Fruit fly (Drosophila melanogaster) whole organism, embryonic: ENCODE results near the gene dpr14.

Source experiments
- CG10274 ChIP-seq: fragments of 200-800 bp; sonication (Bioruptor generic); optimal IDR thresholded peaks from 3 replicates; lab custom pipeline; 2017; ENCODE audit warnings: missing biosample characterization, mild to moderate bottlenecking, missing genetic modification characterization
- CG10431 ChIP-seq: fragments of 200-800 bp; sonication (Bioruptor generic); optimal IDR thresholded peaks from 3 replicates; lab custom pipeline; 2018; ENCODE audit warnings: missing biosample characterization, mild to moderate bottlenecking, missing genetic modification characterization
- CG11456 ChIP-seq: fragments of 200-800 bp; sonication (Bioruptor generic); IDR thresholded peaks from 3 replicates; pipeline ENCODE4 v1.3.6; 2022; ENCODE audit warnings: missing biosample characterization, missing genetic modification characterization
- CG11560 ChIP-seq: fragments of 200-800 bp; sonication (Bioruptor generic); IDR thresholded peaks from 3 replicates; pipeline ENCODE4 v1.3.6; 2022; ENCODE audit warnings: missing biosample characterization, missing genetic modification characterization
- CG11695 ChIP-seq: fragments of 200-800 bp; sonication (Bioruptor generic); IDR thresholded peaks from 3 replicates; pipeline ENCODE4 v1.3.6; 2022; ENCODE audit warnings: missing biosample characterization, missing genetic modification characterization
- CG12942 ChIP-seq: fragments of 200-800 bp; sonication (Bioruptor generic); optimal IDR thresholded peaks from 3 replicates; lab custom pipeline; 2016; ENCODE audit warnings: missing biosample characterization, missing genetic modification characterization
- CG15696 ChIP-seq: fragments of 200-800 bp; sonication (Bioruptor generic); optimal IDR thresholded peaks from 2 replicates; lab custom pipeline; 2019; ENCODE audit warnings: missing biosample characterization, mild to moderate bottlenecking, missing genetic modification characterization, moderate library complexity
- CG2129 ChIP-seq: fragments of 200-800 bp; sonication (Bioruptor generic); IDR thresholded peaks from 2 replicates; pipeline ENCODE4 v1.3.6; 2022; ENCODE audit warnings: missing biosample characterization, missing genetic modification characterization; ENCODE audit not compliant: partially characterized antibody
- CG30431 ChIP-seq: fragments of 200-800 bp; sonication (Bioruptor generic); optimal IDR thresholded peaks from 2 replicates; lab custom pipeline; 2017; ENCODE audit warnings: missing biosample characterization, missing genetic modification characterization
- CG32767 ChIP-seq: fragments of 200-800 bp; sonication (Bioruptor generic); IDR thresholded peaks from 2 replicates; pipeline ENCODE4 v1.3.6; 2022; ENCODE audit warnings: missing biosample characterization, missing genetic modification characterization
- CG33213 ChIP-seq: fragments of 200-800 bp; sonication (Bioruptor generic); optimal IDR thresholded peaks from 3 replicates; lab custom pipeline; 2016; ENCODE audit warnings: missing biosample characterization, missing genetic modification characterization
- CG34422 ChIP-seq: fragments of 200-800 bp; sonication (Bioruptor generic); IDR thresholded peaks from 3 replicates; pipeline ENCODE4 v1.3.6; 2022; ENCODE audit warnings: missing biosample characterization, missing genetic modification characterization
- CG3847 ChIP-seq: fragments of 200-800 bp; sonication (Bioruptor generic); IDR thresholded peaks from 2 replicates; pipeline ENCODE4 v1.3.6; 2022; ENCODE audit warnings: missing biosample characterization, missing genetic modification characterization
- CG5245 ChIP-seq: fragments of 200-800 bp; sonication (Bioruptor generic); optimal IDR thresholded peaks from 3 replicates; lab custom pipeline; 2016; ENCODE audit warnings: missing biosample characterization, missing genetic modification characterization
- CG7556 ChIP-seq: fragments of 200-800 bp; sonication (Bioruptor generic); optimal IDR thresholded peaks from 2 replicates; lab custom pipeline; 2017; ENCODE audit warnings: missing biosample characterization, mild to moderate bottlenecking, missing genetic modification characterization
- CG8089 ChIP-seq: fragments of 200-800 bp; sonication (Bioruptor generic); optimal IDR thresholded peaks from 3 replicates; lab custom pipeline; 2016; ENCODE audit warnings: missing biosample characterization, missing genetic modification characterization
- CG9215 ChIP-seq: fragments of 200-800 bp; sonication (Bioruptor generic); IDR thresholded peaks from 2 replicates; pipeline ENCODE4 v1.3.6; 2022; ENCODE audit warnings: missing biosample characterization, missing genetic modification characterization
- CTCF ChIP-seq: fragments of 200-800 bp; sonication (Bioruptor generic); optimal IDR thresholded peaks from 2 replicates; lab custom pipeline; 2017; ENCODE audit warnings: missing biosample characterization, mild to moderate bottlenecking, missing genetic modification characterization, moderate library complexity
- CoRest ChIP-seq: fragments of 200-800 bp; sonication (Bioruptor generic); optimal IDR thresholded peaks from 3 replicates; lab custom pipeline; 2018; ENCODE audit warnings: missing biosample characterization, mild to moderate bottlenecking, missing genetic modification characterization, moderate library complexity
- D ChIP-seq, 2 experiments: fragments of 200-800 bp in 1 of 2; fragments of >200 bp in 1 of 2; sonication (Bioruptor generic) in 1 of 2; optimal IDR thresholded peaks; 2 replicates in 1 of 2; 3 replicates in 1 of 2; lab custom pipeline; 2017; ENCODE audit warnings: mild to moderate bottlenecking in 1 of 2, missing biosample characterization in 1 of 2, missing genetic modification characterization in 1 of 2, missing genetic modification reagents in 1 of 2
- GATAe ChIP-seq: fragments of 200-800 bp; sonication (Bioruptor generic); conservative IDR thresholded peaks from 2 replicates; pipeline ENCODE4 v1.3.6; 2022; ENCODE audit warnings: missing biosample characterization, missing genetic modification characterization
- Gug ChIP-seq: fragments of 200-800 bp; sonication (Bioruptor generic); IDR thresholded peaks from 4 replicates; pipeline ENCODE4 v1.3.6; 2022; ENCODE audit warnings: missing biosample characterization, missing genetic modification characterization
- HLH3B ChIP-seq: fragments of 200-800 bp; sonication (Bioruptor generic); IDR thresholded peaks from 2 replicates; pipeline ENCODE4 v1.3.6; 2022; ENCODE audit warnings: missing biosample characterization, missing genetic modification characterization
- HLH4C ChIP-seq: fragments of 200-800 bp; sonication (Bioruptor generic); IDR thresholded peaks from 3 replicates; pipeline ENCODE4 v1.3.6; 2022; ENCODE audit warnings: missing biosample characterization, missing genetic modification characterization; ENCODE audit not compliant: partially characterized antibody
- HmgD ChIP-seq: fragments of 200-800 bp; sonication (Bioruptor generic); optimal IDR thresholded peaks from 3 replicates; lab custom pipeline; 2016; ENCODE audit warnings: missing biosample characterization, missing genetic modification characterization
- HmgZ ChIP-seq: fragments of 200-800 bp; sonication (Bioruptor generic); optimal IDR thresholded peaks from 2 replicates; lab custom pipeline; 2018; ENCODE audit warnings: missing biosample characterization, mild to moderate bottlenecking, missing genetic modification characterization
- Hr78 ChIP-seq, 2 experiments: fragments of 200-800 bp in 1 of 2; fragments of >200 bp in 1 of 2; sonication (Bioruptor generic) in 1 of 2; optimal IDR thresholded peaks; 2 replicates each; lab custom pipeline; 2017 to 2019; ENCODE audit warnings: missing biosample characterization in 2 of 2, missing genetic modification characterization in 2 of 2, mild to moderate bottlenecking in 1 of 2, moderate library complexity in 1 of 2
- Hsf ChIP-seq: fragments of 200-800 bp; sonication (Bioruptor generic); optimal IDR thresholded peaks from 3 replicates; lab custom pipeline; 2016; ENCODE audit warnings: missing biosample characterization, missing genetic modification characterization
- Lpt ChIP-seq: fragments of >200 bp; optimal IDR thresholded peaks from 2 replicates; lab custom pipeline; 2018; ENCODE audit warnings: missing biosample characterization, missing genetic modification characterization
- Neu2 ChIP-seq: fragments of 200-800 bp; sonication (Bioruptor generic); optimal IDR thresholded peaks from 3 replicates; lab custom pipeline; 2016; ENCODE audit warnings: missing biosample characterization, missing genetic modification characterization, borderline replicate concordance
- Side ChIP-seq: fragments of 200-800 bp; sonication (Bioruptor generic); optimal IDR thresholded peaks from 2 replicates; lab custom pipeline; 2016; ENCODE audit warnings: missing biosample characterization, missing genetic modification characterization
- TFAM ChIP-seq: fragments of 200-800 bp; sonication (Bioruptor generic); optimal IDR thresholded peaks from 2 replicates; lab custom pipeline; 2017; ENCODE audit warnings: missing biosample characterization, missing genetic modification characterization, inconsistent platforms
- ap ChIP-seq: fragments of 200-800 bp; sonication (Bioruptor generic); IDR thresholded peaks from 2 replicates; pipeline ENCODE4 v1.3.6; 2022; ENCODE audit warnings: missing biosample characterization, missing genetic modification characterization
- bcd ChIP-seq: fragments of 200-800 bp; sonication (Bioruptor generic); optimal IDR thresholded peaks from 2 replicates; lab custom pipeline; 2017; ENCODE audit warnings: missing biosample characterization, mild to moderate bottlenecking, missing genetic modification characterization
- cas ChIP-seq: fragments of 200-800 bp; sonication (Bioruptor generic); IDR thresholded peaks from 2 replicates; pipeline ENCODE4 v1.3.6; 2022; ENCODE audit warnings: missing biosample characterization, missing genetic modification characterization
- croc ChIP-seq: fragments of 200-800 bp; sonication (Bioruptor generic); conservative IDR thresholded peaks from 3 replicates; pipeline ENCODE4 v1.3.6; 2022; ENCODE audit warnings: missing biosample characterization, missing genetic modification characterization
- crol ChIP-seq: fragments of 200-800 bp; sonication (Bioruptor generic); IDR thresholded peaks from 2 replicates; pipeline ENCODE4 v1.3.6; 2022; ENCODE audit warnings: missing biosample characterization, missing genetic modification characterization
- dysf ChIP-seq: fragments of 200-800 bp; sonication (Bioruptor generic); IDR thresholded peaks from 3 replicates; pipeline ENCODE4 v1.3.6; 2022; ENCODE audit warnings: missing biosample characterization, missing genetic modification characterization
- ems ChIP-seq: fragments of 200-800 bp; sonication (Bioruptor generic); optimal IDR thresholded peaks from 3 replicates; lab custom pipeline; 2016; ENCODE audit warnings: missing biosample characterization, missing genetic modification characterization
- fu2 ChIP-seq: fragments of 200-800 bp; sonication (Bioruptor generic); optimal IDR thresholded peaks from 2 replicates; lab custom pipeline; 2016; ENCODE audit warnings: missing biosample characterization, missing genetic modification characterization
- gce ChIP-seq: fragments of 200-800 bp; sonication (Bioruptor generic); IDR thresholded peaks from 3 replicates; pipeline ENCODE4 v1.3.6; 2022; ENCODE audit warnings: missing biosample characterization, missing genetic modification characterization
- hkb ChIP-seq, 2 experiments: fragments of 200-800 bp in 1 of 2; fragments of >200 bp in 1 of 2; sonication (Bioruptor generic) in 1 of 2; IDR thresholded peaks in 1 of 2; optimal IDR thresholded peaks in 1 of 2; 2 replicates each; pipeline versions ENCODE4 v1.3.6 to Lab custom; 2017 to 2022; ENCODE audit warnings: missing biosample characterization in 1 of 2, missing genetic modification characterization in 1 of 2
- nerfin-1 ChIP-seq: fragments of 200-800 bp; sonication (Bioruptor generic); optimal IDR thresholded peaks from 3 replicates; lab custom pipeline; 2019; ENCODE audit warnings: missing biosample characterization, mild to moderate bottlenecking, missing genetic modification characterization, moderate library complexity
- nom ChIP-seq: fragments of 200-800 bp; sonication (Bioruptor generic); optimal IDR thresholded peaks from 2 replicates; lab custom pipeline; 2017; ENCODE audit warnings: missing biosample characterization, missing genetic modification characterization, mild to moderate bottlenecking, moderate library complexity, missing genetic modification reagents
- psq ChIP-seq: fragments of 200-800 bp; sonication (Bioruptor generic); optimal IDR thresholded peaks from 2 replicates; lab custom pipeline; 2017; ENCODE audit warnings: missing biosample characterization, missing genetic modification characterization
- sug ChIP-seq: fragments of 200-800 bp; optimal IDR thresholded peaks from 2 replicates; lab custom pipeline; 2019; ENCODE audit warnings: missing biosample characterization, mild to moderate bottlenecking, missing genetic modification characterization, moderate library complexity
- vfl ChIP-seq: fragments of 200-800 bp; sonication (Bioruptor generic); optimal IDR thresholded peaks from 2 replicates; lab custom pipeline; 2016; ENCODE audit warnings: missing biosample characterization, missing genetic modification characterization
- wdn ChIP-seq: fragments of 200-800 bp; sonication (Bioruptor generic); IDR thresholded peaks from 2 replicates; pipeline ENCODE4 v1.3.6; 2022; ENCODE audit warnings: missing biosample characterization, missing genetic modification characterization
- zen2 ChIP-seq: fragments of 200-800 bp; sonication (Bioruptor generic); IDR thresholded peaks from 3 replicates; pipeline ENCODE4 v1.3.6; 2022; ENCODE audit warnings: missing biosample characterization, missing genetic modification characterization; ENCODE audit not compliant: partially characterized antibody

The dpr14 gene

dm6 chrX:7944772-7945722, 37.0 kb upstream of the dpr14 start (continued):
- no peak for TF ChIP-seq CG33213 (GFP tag; lab: Kevin White, UChicago)
- peak; percentile 97 for TF ChIP-seq CG10274 (GFP tag; lab: Kevin White, UChicago)
- no peak for TF ChIP-seq dysf (GFP tag; lab: Robert Waterston, UW)
- TF ChIP-seq crol, result no peak
- TF ChIP-seq Lpt (GFP tag; lab: Kevin White, UChicago), result no peak
- TF ChIP-seq CG32767 (GFP tag; lab: Robert Waterston, UW), result no peak
- no peak for TF ChIP-seq croc
- TF ChIP-seq CG30431 (GFP tag; lab: Kevin White, UChicago), result peak; percentile 19
- no peak for TF ChIP-seq CG15696
- no peak for TF ChIP-seq CG11456 (GFP tag; lab: Robert Waterston, UW)
- peak; percentile 14 for TF ChIP-seq HmgZ (tag; lab: Kevin White, UChicago)
- TF ChIP-seq nerfin-1 (tag; lab: Kevin White, UChicago), result peak; percentile 25
- no peak for TF ChIP-seq CG5245 (GFP tag; lab: Kevin White, UChicago)
- no peak for TF ChIP-seq CG8089 (GFP tag; lab: Kevin White, UChicago)
- no peak for TF ChIP-seq CTCF (GFP tag; lab: Kevin White, UChicago)
- TF ChIP-seq Gug (GFP tag; lab: Robert Waterston, UW), result no peak
- TF ChIP-seq wdn (GFP tag; lab: Robert Waterston, UW), result no peak
- no peak for TF ChIP-seq Side
- no peak for TF ChIP-seq CG2129 (GFP tag; lab: Robert Waterston, UW)
- TF ChIP-seq D (optimal IDR thresholded peaks at IDR 0.05; lab: Kevin White, UChicago), result no peak
- TF ChIP-seq D (GFP tag; optimal IDR thresholded peaks at IDR 0.05; lab: Kevin White, UChicago), result no peak
- no peak for TF ChIP-seq CG11560 (tag; lab: Robert Waterston, UW)
- TF ChIP-seq CG11695, result 0 out of 3 replicates have a peak, but pooled peaks have one; percentile 24
- TF ChIP-seq hkb (optimal IDR thresholded peaks at IDR 0.05; lab: Kevin White, UChicago), result no peak
- TF ChIP-seq hkb (GFP tag; IDR thresholded peaks at IDR 0.05; lab: Robert Waterston, UW), result no peak; the same call in 1 of the 2 replicates
- TF ChIP-seq CG12942 (GFP tag; lab: Kevin White, UChicago), result no peak
- peak; percentile 29 for TF ChIP-seq CoRest
- TF ChIP-seq gce (GFP tag; lab: Robert Waterston, UW), result no peak
- no peak for TF ChIP-seq psq (GFP tag; lab: Kevin White, UChicago)
- peak; percentile 5 for TF ChIP-seq nom
- no peak for TF ChIP-seq ems (GFP tag; lab: Kevin White, UChicago)
- TF ChIP-seq GATAe (GFP tag; lab: Robert Waterston, UW), result no peak
- no peak for TF ChIP-seq CG7556 (GFP tag; lab: Kevin White, UChicago)
- TF ChIP-seq sug (tag; lab: Kevin White, UChicago), result peak; percentile 47
- TF ChIP-seq Hsf, result peak; percentile 21
- no peak for TF ChIP-seq CG10431 (GFP tag; lab: Kevin White, UChicago)
- no peak for TF ChIP-seq CG9215
- peak; percentile 1 for TF ChIP-seq HmgD (GFP tag; lab: Kevin White, UChicago)
- no peak for TF ChIP-seq TFAM (GFP tag; lab: Kevin White, UChicago)
- TF ChIP-seq CG3847 (GFP tag; lab: Robert Waterston, UW), result no peak
- TF ChIP-seq CG34422, result no peak
- no peak for TF ChIP-seq bcd (GFP tag; lab: Kevin White, UChicago)
- TF ChIP-seq vfl (GFP tag; lab: Kevin White, UChicago), result peak; percentile 17
- TF ChIP-seq HLH3B (GFP tag; lab: Robert Waterston, UW), result 0 out of 2 replicates have a peak, but pooled peaks have one; percentile 28
- no peak for TF ChIP-seq cas (GFP tag; lab: Robert Waterston, UW)
- peak in 1 of 2 experiments; percentile 99 for TF ChIP-seq Hr78 (GFP tag; optimal IDR thresholded peaks at IDR 0.05; lab: Kevin White, UChicago)
- no peak for TF ChIP-seq fu2
- no peak for TF ChIP-seq zen2 (GFP tag; lab: Robert Waterston, UW)
- TF ChIP-seq HLH4C (GFP tag; lab: Robert Waterston, UW), result no peak
- no peak for TF ChIP-seq ap
- no peak for TF ChIP-seq Neu2 (GFP tag; lab: Kevin White, UChicago)
